Fruit fly (Drosophila melanogaster): ENCODE results near the gene RpS14b.

The RpS14b gene

DNA sequence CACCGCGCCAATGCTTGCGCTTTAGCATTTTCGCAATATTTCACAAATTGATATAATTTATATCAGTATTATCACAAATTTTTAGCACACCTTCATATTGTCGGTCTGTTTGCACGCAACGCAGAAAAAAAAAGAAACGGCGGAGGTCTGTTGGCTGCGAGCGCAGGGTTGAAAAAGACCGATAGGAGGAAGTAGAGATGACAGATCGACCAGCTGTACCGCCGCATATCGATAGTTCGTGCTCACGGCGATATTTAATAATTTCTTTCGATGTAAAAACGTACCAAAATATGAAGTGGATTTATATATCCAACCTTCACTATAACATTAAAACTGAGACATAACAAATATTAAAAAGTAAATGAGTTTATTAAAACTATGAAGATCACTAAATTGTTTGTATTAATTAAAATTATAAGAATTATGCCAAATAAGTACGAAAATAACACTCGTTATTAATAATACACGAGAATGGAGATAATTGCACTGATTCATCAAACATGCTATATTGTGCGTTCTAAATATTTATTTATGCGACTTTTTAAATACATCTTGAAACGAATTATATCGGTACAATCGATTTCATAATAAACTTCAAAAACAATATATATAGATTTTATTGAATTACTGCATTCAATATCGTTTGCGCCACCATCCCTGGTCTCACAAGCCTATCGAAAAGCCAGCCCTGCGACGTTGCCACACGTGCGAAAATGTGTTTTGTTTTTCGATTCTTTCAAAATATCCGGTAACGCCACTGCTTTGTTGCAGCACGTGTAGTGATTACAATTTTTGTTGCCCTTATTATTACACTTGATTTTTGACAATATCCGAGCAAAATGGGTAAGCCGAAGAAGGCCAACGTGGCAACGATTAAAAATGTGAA lies 33.3 kb upstream of the RpS14b start, which contains the start of the genes RpS6 and bys (continued):
- TF ChIP-seq oc (tag; optimal IDR thresholded peaks at IDR 0.05): no peak
- peak; percentile 20 for TF ChIP-seq CG12219 (GFP tag; optimal IDR thresholded peaks at IDR 0.05)
- TF ChIP-seq CG8765 (GFP tag; IDR thresholded peaks at IDR 0.05): 0 out of 2 replicates have a peak, but pooled peaks have one; percentile 23
- no peak for TF ChIP-seq Gsc (GFP tag; IDR thresholded peaks at IDR 0.05)
- TF ChIP-seq Sry-δ (GFP tag; optimal IDR thresholded peaks at IDR 0.05): peak; percentile 78
- no peak for TF ChIP-seq psq (GFP tag; optimal IDR thresholded peaks at IDR 0.05)
- TF ChIP-seq prd (optimal IDR thresholded peaks at IDR 0.05): no peak
- TF ChIP-seq prd (GFP tag; IDR thresholded peaks at IDR 0.05): peak; percentile 41; the same call in 1 of the 3 replicates
- no peak for TF ChIP-seq br (optimal IDR thresholded peaks at IDR 0.05)
- TF ChIP-seq trh (GFP tag; optimal IDR thresholded peaks at IDR 0.05): no peak
- peak; percentile 61; the same call in 1 of the 3 replicates for TF ChIP-seq ase (GFP tag; IDR thresholded peaks at IDR 0.05)
- peak; percentile 33 for TF ChIP-seq wek (GFP tag; optimal IDR thresholded peaks at IDR 0.05)
- no peak for TF ChIP-seq Atf-2 (GFP tag; optimal IDR thresholded peaks at IDR 0.05)
- TF ChIP-seq YL-1 (GFP tag; optimal IDR thresholded peaks at IDR 0.05): peak; percentile 63

DNA sequence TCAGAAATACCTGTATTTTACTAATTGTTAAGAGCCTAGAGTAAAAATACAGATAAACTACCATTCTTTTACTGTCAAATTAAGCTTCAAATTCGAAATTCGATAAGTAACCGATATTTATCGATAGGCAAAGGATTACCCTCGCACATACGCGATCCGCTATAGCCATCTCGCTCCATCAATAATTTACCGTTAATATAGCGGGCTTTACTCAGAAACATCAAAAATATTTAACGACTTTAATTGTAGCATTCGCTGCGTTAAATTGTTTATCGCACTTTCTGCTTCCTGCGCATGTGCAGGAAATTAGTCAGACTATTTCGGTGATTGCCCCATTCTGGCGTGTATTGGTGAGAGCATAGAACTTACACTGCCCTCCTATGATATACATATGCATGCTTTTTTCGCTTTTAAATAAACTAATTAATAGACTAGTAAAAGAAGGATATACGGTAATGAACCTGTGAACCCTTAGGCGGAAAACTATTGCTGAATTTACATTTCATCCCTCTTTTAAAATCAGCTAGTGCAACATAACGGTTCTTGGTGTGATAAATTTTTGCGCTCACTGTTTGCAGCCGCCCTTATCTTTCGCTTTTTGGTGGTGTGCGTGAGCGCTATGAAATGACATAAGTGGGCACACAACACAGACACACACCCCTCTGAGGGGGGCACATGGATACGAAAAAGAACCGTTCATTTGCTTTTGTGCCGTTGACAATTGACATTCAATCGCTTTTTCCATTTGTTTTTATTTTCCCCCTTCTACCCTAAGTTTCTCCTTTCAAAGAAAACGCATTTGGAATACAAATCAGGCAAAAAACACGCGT lies 26.2 kb upstream of the RpS14b start, which contains the start of the genes dpr14 and spidey:
Gene dpr14 (minus strand): TSS at position 48 of the 830 bp plus-strand sequence.
Gene spidey (plus strand): TSS at position 693 of the 830 bp plus-strand sequence.
- TF ChIP-seq h (optimal IDR thresholded peaks at IDR 0.05) (no peak), sqz (GFP tag; optimal IDR thresholded peaks at IDR 0.05) (peak; percentile 81), CG13775 (GFP tag; optimal IDR thresholded peaks at IDR 0.05) (peak; percentile 86), CG14667 (GFP tag; IDR thresholded peaks at IDR 0.05) (peak; percentile 86), CG11696 (GFP tag; IDR thresholded peaks at IDR 0.05) (peak; percentile 80), lola (GFP tag; optimal IDR thresholded peaks at IDR 0.05) (peak in 1 of 3 experiments; percentile 76), eyg (GFP tag; optimal IDR thresholded peaks at IDR 0.05) (peak; percentile 67), bowl (GFP tag; IDR thresholded peaks at IDR 0.05) (peak; percentile 77), jumu (GFP tag; optimal IDR thresholded peaks at IDR 0.05) (peak; percentile 81), CG33213 (GFP tag; optimal IDR thresholded peaks at IDR 0.05) (peak; percentile 80), CG2120 (GFP tag; optimal IDR thresholded peaks at IDR 0.05) (peak; percentile 96), CG31365 (tag; optimal IDR thresholded peaks at IDR 0.05) (peak; percentile 80), pzg (GFP tag; optimal IDR thresholded peaks at IDR 0.05) (peak; percentile 29), CG8944 (GFP tag; optimal IDR thresholded peaks at IDR 0.05) (peak; percentile 83), Abd-B (GFP tag; optimal IDR thresholded peaks at IDR 0.05) (peak; percentile 78), grau (tag; optimal IDR thresholded peaks at IDR 0.05) (peak; percentile 92), Dp (GFP tag; optimal IDR thresholded peaks at IDR 0.05) (peak; percentile 55), yki (optimal IDR thresholded peaks at IDR 0.05) (no peak), wor (GFP tag; IDR thresholded peaks at IDR 0.05) (peak; percentile 79), CG2678 (tag; optimal IDR thresholded peaks at IDR 0.05) (peak; percentile 96), CG7357 (GFP tag; IDR thresholded peaks at IDR 0.05) (peak; percentile 79), CG6791 (GFP tag; IDR thresholded peaks at IDR 0.05; ENCODE audit: partially characterized antibody) (peak; percentile 52; the same call in 2 of the 3 replicates), CG10321 (GFP tag; IDR thresholded peaks at IDR 0.05) (no peak; the same call in 1 of the 2 replicates), btn (GFP tag; optimal IDR thresholded peaks at IDR 0.05) (peak; percentile 77), CG4730 (GFP tag; IDR thresholded peaks at IDR 0.05) (peak; percentile 76), unc-4 (GFP tag; IDR thresholded peaks at IDR 0.05; ENCODE audit: partially characterized antibody) (peak; percentile 42), Xrp1 (GFP tag; IDR thresholded peaks at IDR 0.05) (peak; percentile 90), CoRest (tag; optimal IDR thresholded peaks at IDR 0.05) (peak; percentile 92), D19A (tag; optimal IDR thresholded peaks at IDR 0.05) (peak; percentile 89), CG14014 (GFP tag; IDR thresholded peaks at IDR 0.05) (peak; percentile 93), slbo (GFP tag; IDR thresholded peaks at IDR 0.05) (peak; percentile 94), CG11723 (GFP tag; optimal IDR thresholded peaks at IDR 0.05) (peak; percentile 80), Hsf (GFP tag; optimal IDR thresholded peaks at IDR 0.05) (peak; percentile 88), CG1233 (GFP tag; optimal IDR thresholded peaks at IDR 0.05) (peak; percentile 85)
